Fruit fly (Drosophila melanogaster): ENCODE measurements around the gene CG34404.

The CG34404 gene

DNA sequence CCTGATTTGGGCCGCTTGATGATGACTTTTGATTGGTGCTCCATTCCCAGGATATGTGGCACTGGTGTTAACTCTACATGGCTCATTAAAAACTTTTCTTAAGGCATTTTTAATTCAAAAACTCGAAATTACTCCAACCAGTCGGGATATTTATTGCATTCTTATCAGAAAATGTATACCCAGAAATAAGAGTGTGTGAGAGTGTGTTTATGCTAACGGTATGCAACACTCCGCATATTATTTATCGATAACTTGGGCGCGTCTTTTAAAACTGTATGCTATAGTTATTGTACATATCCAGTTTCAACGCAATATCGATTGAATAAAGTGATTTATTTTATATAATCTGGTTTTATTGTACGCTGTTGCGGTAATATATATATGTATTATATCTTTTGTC is at the start of gene CG34404 (continued):
- TF ChIP-seq CG13624 (GFP tag; optimal IDR thresholded peaks at IDR 0.05) (no peak), en (GFP tag; optimal IDR thresholded peaks at IDR 0.05) (no peak), CG17802 (tag; optimal IDR thresholded peaks at IDR 0.05) (no peak), PHDP (tag; optimal IDR thresholded peaks at IDR 0.05) (no peak), stwl (tag; optimal IDR thresholded peaks at IDR 0.05) (peak; percentile 45), cad (GFP tag; optimal IDR thresholded peaks at IDR 0.05) (no peak), pnt (GFP tag; optimal IDR thresholded peaks at IDR 0.05) (no peak), CG9727 (GFP tag; optimal IDR thresholded peaks at IDR 0.05) (no peak), Asciz (GFP tag; optimal IDR thresholded peaks at IDR 0.05) (no peak), CG9797 (GFP tag; optimal IDR thresholded peaks at IDR 0.05) (no peak), CG8290 (GFP tag; optimal IDR thresholded peaks at IDR 0.05) (no peak), CG8290 (tag; optimal IDR thresholded peaks at IDR 0.05) (peak in 1 of 2 experiments; percentile 28), sr (GFP tag; IDR thresholded peaks at IDR 0.05) (no peak), YL-1 (GFP tag; optimal IDR thresholded peaks at IDR 0.05) (peak; percentile 9), CG17385 (GFP tag; optimal IDR thresholded peaks at IDR 0.05) (no peak), sim (GFP tag; IDR thresholded peaks at IDR 0.05) (no peak), CG5180 (GFP tag; optimal IDR thresholded peaks at IDR 0.05) (no peak), exex (tag; optimal IDR thresholded peaks at IDR 0.05) (no peak), CG7786 (GFP tag; optimal IDR thresholded peaks at IDR 0.05) (no peak), CG4328 (GFP tag; optimal IDR thresholded peaks at IDR 0.05) (no peak), ken (GFP tag; IDR thresholded peaks at IDR 0.05) (0 out of 3 replicates have a peak, but pooled peaks have one; percentile 25), her (GFP tag; optimal IDR thresholded peaks at IDR 0.05) (peak; percentile 4), HLH4C (GFP tag; IDR thresholded peaks at IDR 0.05; ENCODE audit: partially characterized antibody) (peak; percentile 42; the same call in 1 of the 3 replicates), stc (GFP tag; IDR thresholded peaks at IDR 0.05) (no peak), sob (GFP tag; IDR thresholded peaks at IDR 0.05) (peak; percentile 22; the same call in 1 of the 2 replicates), unpg (GFP tag; optimal IDR thresholded peaks at IDR 0.05) (peak; percentile 6), B-H2 (GFP tag; optimal IDR thresholded peaks at IDR 0.05) (no peak), lmd (GFP tag; IDR thresholded peaks at IDR 0.05) (no peak), z (GFP tag; IDR thresholded peaks at IDR 0.05) (no peak), Optix (GFP tag; IDR thresholded peaks at IDR 0.05) (no peak), sqz (GFP tag; optimal IDR thresholded peaks at IDR 0.05) (no peak), Fer1 (GFP tag; optimal IDR thresholded peaks at IDR 0.05) (no peak), CG11093 (GFP tag; IDR thresholded peaks at IDR 0.05) (no peak), CG11247 (GFP tag; IDR thresholded peaks at IDR 0.05) (no peak), CG12942 (GFP tag; optimal IDR thresholded peaks at IDR 0.05) (no peak), CG15514 (GFP tag; optimal IDR thresholded peaks at IDR 0.05) (peak; percentile 50), sima (GFP tag; optimal IDR thresholded peaks at IDR 0.05) (no peak), CG10274 (GFP tag; optimal IDR thresholded peaks at IDR 0.05) (no peak), sens-2 (GFP tag; IDR thresholded peaks at IDR 0.05) (no peak), CG18599 (GFP tag; optimal IDR thresholded peaks at IDR 0.05) (no peak), grau (tag; optimal IDR thresholded peaks at IDR 0.05) (no peak), gcm (GFP tag; optimal IDR thresholded peaks at IDR 0.05) (no peak), Nf-YB (GFP tag; optimal IDR thresholded peaks at IDR 0.05) (no peak), salm (tag; optimal IDR thresholded peaks at IDR 0.05) (no peak), CG6272 (GFP tag; IDR thresholded peaks at IDR 0.05) (no peak), E2f1 (GFP tag; IDR thresholded peaks at IDR 0.05) (no peak), CG6765 (GFP tag; optimal IDR thresholded peaks at IDR 0.05) (no peak), CG10267 (tag; optimal IDR thresholded peaks at IDR 0.05) (peak; percentile 93), dimm (GFP tag; IDR thresholded peaks at IDR 0.05) (no peak), zen (tag; optimal IDR thresholded peaks at IDR 0.05) (no peak), dpn (GFP tag; optimal IDR thresholded peaks at IDR 0.05) (peak in 1 of 2 experiments; percentile 8), Hey (tag; optimal IDR thresholded peaks at IDR 0.05) (no peak)
